Fruit fly (Drosophila melanogaster) whole organism, prepupa: Measurements from ENCODE around the gene Ubx.
A peak's percentile ranks its signal among the peaks of the same experiment; 100 is the strongest.

Experiments
- CG10631 ChIP-seq: fragments of 200-800 bp; sonication (Bioruptor generic); optimal IDR thresholded peaks from 2 replicates; lab custom pipeline; 2016; ENCODE audit warnings: missing biosample characterization, missing genetic modification characterization
- CG10669 ChIP-seq: fragments of 200-800 bp; sonication (Bioruptor generic); optimal IDR thresholded peaks from 3 replicates; lab custom pipeline; 2018; ENCODE audit warnings: missing biosample characterization, mild to moderate bottlenecking, missing genetic modification characterization, moderate library complexity
- CG11294 ChIP-seq: fragments of 200-800 bp; sonication (Bioruptor generic); IDR thresholded peaks from 2 replicates; pipeline ENCODE4 v1.3.6; 2022; ENCODE audit warnings: missing biosample characterization, missing genetic modification characterization
- CG11762 ChIP-seq: fragments of 200-800 bp; sonication (Bioruptor generic); optimal IDR thresholded peaks from 3 replicates; lab custom pipeline; 2016; ENCODE audit warnings: missing biosample characterization, missing genetic modification characterization; ENCODE audit not compliant: insufficient read depth
- CG1621 ChIP-seq: fragments of 200-800 bp; sonication (Bioruptor generic); optimal IDR thresholded peaks from 3 replicates; lab custom pipeline; 2018; ENCODE audit warnings: missing biosample characterization, mild to moderate bottlenecking, missing genetic modification characterization
- CG16779 ChIP-seq: fragments of 200-800 bp; sonication (Bioruptor generic); optimal IDR thresholded peaks from 3 replicates; lab custom pipeline; 2017; ENCODE audit warnings: missing biosample characterization, mild to moderate bottlenecking, missing genetic modification characterization
- CG3032 ChIP-seq: fragments of 200-800 bp; optimal IDR thresholded peaks from 2 replicates; lab custom pipeline; 2019; ENCODE audit warnings: missing biosample characterization, mild to moderate bottlenecking, missing genetic modification characterization, moderate library complexity
- CG31627 ChIP-seq: fragments of 200-800 bp; sonication (Bioruptor generic); optimal IDR thresholded peaks from 3 replicates; lab custom pipeline; 2016; ENCODE audit warnings: missing biosample characterization, missing genetic modification characterization
- CG34406 ChIP-seq: fragments of 200-800 bp; sonication (Bioruptor generic); optimal IDR thresholded peaks from 3 replicates; lab custom pipeline; 2016; ENCODE audit warnings: missing biosample characterization, missing genetic modification characterization
- CG3919 ChIP-seq: fragments of 200-800 bp; sonication (Bioruptor generic); optimal IDR thresholded peaks from 3 replicates; lab custom pipeline; 2016; ENCODE audit warnings: missing biosample characterization, missing genetic modification characterization
- CG4318 ChIP-seq: fragments of 200-800 bp; sonication (Bioruptor generic); optimal IDR thresholded peaks from 3 replicates; lab custom pipeline; 2017; ENCODE audit warnings: missing biosample characterization, mild to moderate bottlenecking, missing genetic modification characterization
- CG6163 ChIP-seq: fragments of 200-800 bp; sonication (Bioruptor generic); IDR thresholded peaks from 3 replicates; pipeline ENCODE4 v1.3.6; 2022; ENCODE audit warnings: missing biosample characterization, missing genetic modification characterization
- CG6276 ChIP-seq: fragments of 200-800 bp; sonication (Bioruptor generic); optimal IDR thresholded peaks from 2 replicates; lab custom pipeline; 2017; ENCODE audit warnings: missing biosample characterization, mild to moderate bottlenecking, missing genetic modification characterization
- CG6792 ChIP-seq: fragments of 200-800 bp; sonication (Bioruptor generic); optimal IDR thresholded peaks from 3 replicates; lab custom pipeline; 2016; ENCODE audit warnings: missing biosample characterization, missing genetic modification characterization
- CG6808 ChIP-seq: fragments of 200-800 bp; sonication (Bioruptor generic); optimal IDR thresholded peaks from 3 replicates; lab custom pipeline; 2017; ENCODE audit warnings: missing biosample characterization, missing genetic modification characterization, mild to moderate bottlenecking, moderate library complexity, missing genetic modification reagents
- CG6854 ChIP-seq: fragments of 200-800 bp; sonication (Bioruptor generic); optimal IDR thresholded peaks from 2 replicates; lab custom pipeline; 2017; ENCODE audit warnings: missing biosample characterization, mild to moderate bottlenecking, missing genetic modification characterization
- CG8119 ChIP-seq: fragments of 200-800 bp; sonication (Bioruptor generic); IDR thresholded peaks from 3 replicates; pipeline ENCODE4 v1.3.6; 2022; ENCODE audit warnings: missing biosample characterization, missing genetic modification characterization
- CG8319 ChIP-seq: fragments of 200-800 bp; sonication (Bioruptor generic); optimal IDR thresholded peaks from 3 replicates; lab custom pipeline; 2016; ENCODE audit warnings: missing biosample characterization, missing genetic modification characterization
- CG9139 ChIP-seq: fragments of 200-800 bp; sonication (Bioruptor generic); optimal IDR thresholded peaks from 3 replicates; lab custom pipeline; 2017; ENCODE audit warnings: missing biosample characterization, mild to moderate bottlenecking, missing genetic modification characterization
- Eip75B ChIP-seq: fragments of 200-800 bp; sonication (Bioruptor generic); optimal IDR thresholded peaks from 3 replicates; lab custom pipeline; 2016; ENCODE audit warnings: missing biosample characterization, missing genetic modification characterization
- Eip78C ChIP-seq: fragments of 200-800 bp; sonication (Bioruptor generic); peaks from one replicate; lab custom pipeline; 2016; ENCODE audit warnings: missing biosample characterization, missing genetic modification characterization
- Eip93F ChIP-seq: fragments of 200-800 bp; sonication (Bioruptor generic); optimal IDR thresholded peaks from 2 replicates; lab custom pipeline; 2016; ENCODE audit warnings: missing biosample characterization, mild to moderate bottlenecking, missing genetic modification characterization
- Ets21C ChIP-seq: fragments of 200-800 bp; sonication (Bioruptor generic); optimal IDR thresholded peaks from 3 replicates; lab custom pipeline; 2016; ENCODE audit warnings: missing biosample characterization, missing genetic modification characterization
- Gug ChIP-seq: fragments of 200-800 bp; sonication (Bioruptor generic); IDR thresholded peaks from 2 replicates; pipeline ENCODE4 v1.3.6; 2022; ENCODE audit warnings: missing biosample characterization, missing genetic modification characterization
- Hr38 ChIP-seq: sonication (Bioruptor generic); optimal IDR thresholded peaks from 2 replicates; lab custom pipeline; 2016; ENCODE audit warnings: missing biosample characterization, missing genetic modification characterization
- Hr39 ChIP-seq: fragments of 200-800 bp; sonication (Bioruptor generic); optimal IDR thresholded peaks from 2 replicates; lab custom pipeline; 2016; ENCODE audit warnings: missing biosample characterization, missing genetic modification characterization
- Hr4 ChIP-seq: fragments of 200-800 bp; sonication (Bioruptor generic); optimal IDR thresholded peaks from 3 replicates; lab custom pipeline; 2016; ENCODE audit warnings: missing biosample characterization, missing genetic modification characterization
- Lpt ChIP-seq: fragments of 200-800 bp; sonication (Bioruptor generic); optimal IDR thresholded peaks from 3 replicates; lab custom pipeline; 2016; ENCODE audit warnings: missing biosample characterization, missing genetic modification characterization
- OdsH ChIP-seq: fragments of 200-800 bp; sonication (Bioruptor generic); optimal IDR thresholded peaks from 3 replicates; lab custom pipeline; 2016; ENCODE audit warnings: missing biosample characterization, missing genetic modification characterization
- Smox ChIP-seq: fragments of 200-800 bp; sonication (Bioruptor generic); optimal IDR thresholded peaks from 3 replicates; lab custom pipeline; 2016; ENCODE audit warnings: missing biosample characterization, missing genetic modification characterization
- Sox102F ChIP-seq: fragments of 200-800 bp; sonication (Bioruptor generic); optimal IDR thresholded peaks from 2 replicates; lab custom pipeline; 2016; ENCODE audit warnings: missing biosample characterization, mild to moderate bottlenecking, missing genetic modification characterization
- Sox14 ChIP-seq: fragments of 200-800 bp; sonication (Bioruptor generic); optimal IDR thresholded peaks from 3 replicates; lab custom pipeline; 2016; ENCODE audit warnings: missing biosample characterization, missing genetic modification characterization
- Sox15 ChIP-seq: fragments of 200-800 bp; sonication (Bioruptor generic); optimal IDR thresholded peaks from 3 replicates; lab custom pipeline; 2016; ENCODE audit warnings: missing biosample characterization, missing genetic modification characterization
- dsx ChIP-seq: fragments of 200-800 bp; optimal IDR thresholded peaks from 3 replicates; lab custom pipeline; 2019; ENCODE audit warnings: missing biosample characterization, mild to moderate bottlenecking, missing genetic modification characterization, moderate library complexity; ENCODE audit not compliant: poor library complexity, severe bottlenecking
- eg ChIP-seq: fragments of 200-800 bp; sonication (Bioruptor generic); IDR thresholded peaks from 3 replicates; pipeline ENCODE4 v1.3.6; 2022; ENCODE audit warnings: missing biosample characterization, missing genetic modification characterization
- esn ChIP-seq: fragments of 200-800 bp; sonication (Bioruptor generic); optimal IDR thresholded peaks from 2 replicates; lab custom pipeline; 2016; ENCODE audit warnings: missing biosample characterization, mild to moderate bottlenecking, missing genetic modification characterization, moderate library complexity
- fd59A ChIP-seq: fragments of 200-800 bp; sonication (Bioruptor generic); optimal IDR thresholded peaks from 2 replicates; lab custom pipeline; 2017; ENCODE audit warnings: missing biosample characterization, mild to moderate bottlenecking, missing genetic modification characterization, missing genetic modification reagents
- fd85E ChIP-seq: fragments of 200-800 bp; sonication (Bioruptor generic); optimal IDR thresholded peaks from 3 replicates; lab custom pipeline; 2016; ENCODE audit warnings: missing biosample characterization, missing genetic modification characterization
- fkh ChIP-seq: fragments of 200-800 bp; sonication (Bioruptor generic); optimal IDR thresholded peaks from 3 replicates; lab custom pipeline; 2017; ENCODE audit warnings: missing biosample characterization, mild to moderate bottlenecking, missing genetic modification characterization, moderate library complexity
- lz ChIP-seq: fragments of 200-800 bp; sonication (Bioruptor generic); optimal IDR thresholded peaks from 3 replicates; lab custom pipeline; 2016; ENCODE audit warnings: missing biosample characterization, missing genetic modification characterization
- net ChIP-seq: fragments of 200-800 bp; sonication (Bioruptor generic); optimal IDR thresholded peaks from 3 replicates; lab custom pipeline; 2016; ENCODE audit warnings: missing biosample characterization, missing genetic modification characterization
- pdm3 ChIP-seq: fragments of 200-800 bp; sonication (Bioruptor generic); optimal IDR thresholded peaks from 3 replicates; lab custom pipeline; 2016; ENCODE audit warnings: missing biosample characterization, missing genetic modification characterization
- salr ChIP-seq, 2 experiments: fragments of 200-800 bp; sonication (Bioruptor generic); optimal IDR thresholded peaks; 3 replicates each; lab custom pipeline; 2016 to 2018; ENCODE audit warnings: missing biosample characterization in 2 of 2, missing genetic modification characterization in 2 of 2, mild to moderate bottlenecking in 1 of 2
- spab ChIP-seq: fragments of 200-800 bp; sonication (Bioruptor generic); optimal IDR thresholded peaks from 2 replicates; lab custom pipeline; 2017; ENCODE audit warnings: missing biosample characterization, mild to moderate bottlenecking, missing genetic modification characterization, missing genetic modification reagents
- ss ChIP-seq, 2 experiments: fragments of 200-800 bp; sonication (Bioruptor generic); optimal IDR thresholded peaks; 2 replicates in 1 of 2; 3 replicates in 1 of 2; lab custom pipeline; 2017 to 2018; ENCODE audit warnings: mild to moderate bottlenecking in 2 of 2, missing biosample characterization in 2 of 2, missing genetic modification characterization in 2 of 2, moderate library complexity in 1 of 2
- svp ChIP-seq: fragments of 200-800 bp; sonication (Bioruptor generic); peaks from one replicate; lab custom pipeline; 2016; ENCODE audit warnings: missing biosample characterization, missing genetic modification characterization

Ubx gene

dm6 chr3R:16723992-16724391 lies 10.2 kb downstream of the Ubx start:
- TF ChIP-seq Eip78C (GFP tag; lab: Kevin White, UChicago): peak; percentile 49
- peak; percentile 98 for TF ChIP-seq svp
- no peak for TF ChIP-seq fd85E (GFP tag; lab: Kevin White, UChicago)
- TF ChIP-seq CG11294: no peak
- TF ChIP-seq, all 60 proteins: peak for 2

DNA sequence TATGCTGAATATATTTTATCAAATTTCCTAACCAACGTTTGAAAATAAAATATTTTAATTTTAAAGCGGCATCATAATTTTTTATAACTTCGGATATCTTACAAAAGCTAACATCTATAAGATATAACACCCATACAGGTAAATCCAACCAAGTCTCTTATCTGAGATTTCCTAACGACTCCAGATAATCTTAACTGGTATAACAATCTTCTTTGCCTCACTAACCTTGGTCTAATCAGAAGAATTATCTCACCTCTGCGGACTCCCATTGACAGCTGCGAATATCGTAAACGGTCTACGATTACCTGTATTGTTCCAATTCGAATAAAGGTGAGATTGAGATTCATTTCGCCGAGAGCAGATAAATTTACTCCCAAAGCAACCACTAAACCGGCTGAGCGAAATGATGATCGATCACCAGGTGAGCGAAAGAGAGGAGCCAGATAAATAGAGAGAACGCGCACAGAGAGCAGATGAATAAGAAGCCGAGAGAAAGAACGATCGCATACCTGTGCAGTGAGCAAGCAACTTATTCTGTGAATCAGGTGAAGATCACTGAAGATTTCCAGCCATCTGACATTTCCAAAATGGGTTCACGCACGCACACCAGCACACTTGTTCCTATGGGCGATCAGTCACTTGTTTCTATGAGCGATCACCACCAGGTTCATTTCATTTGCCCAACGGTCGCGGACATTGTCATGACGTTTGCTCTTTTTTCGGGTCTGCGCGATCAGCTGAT lies 14.5 kb downstream of the Ubx start:
- TF ChIP-seq dsx (GFP tag; lab: Kevin White, UChicago): no peak
- TF ChIP-seq pdm3: no peak
- TF ChIP-seq Sox102F (GFP tag; lab: Kevin White, UChicago): no peak
- peak; percentile 10 for TF ChIP-seq Eip78C (GFP tag; lab: Kevin White, UChicago)
- no peak for TF ChIP-seq CG10631
- peak; percentile 19 for TF ChIP-seq svp
- no peak for TF ChIP-seq Sox15
- TF ChIP-seq CG9139 (GFP tag; lab: Kevin White, UChicago): no peak
- no peak for TF ChIP-seq CG8119
- TF ChIP-seq Gug (GFP tag; lab: Robert Waterston, UW): no peak
- TF ChIP-seq Hr39 (GFP tag; lab: Kevin White, UChicago): no peak

DNA sequence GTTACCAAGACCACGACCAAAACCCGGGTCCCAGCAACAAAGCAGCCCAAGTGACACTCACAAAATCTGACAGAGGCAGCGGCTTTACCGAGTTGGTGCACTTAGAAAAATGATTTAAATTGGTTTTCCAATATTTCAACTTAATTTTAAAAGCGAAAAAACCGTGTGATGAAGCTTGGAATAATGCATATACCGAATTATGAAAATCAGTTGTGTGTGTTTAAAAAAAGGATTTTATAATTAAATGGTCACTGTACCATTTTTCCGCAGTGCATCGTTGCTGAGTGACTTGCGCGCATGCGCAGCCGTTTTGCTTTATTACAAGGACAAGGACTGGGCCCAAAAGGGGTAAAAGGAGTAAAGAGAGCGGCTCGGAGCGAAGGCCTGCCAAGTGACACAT lies 16.3 kb downstream of the Ubx start:
- TF ChIP-seq CG11294 (no peak), CG3919 (GFP tag; lab: Kevin White, UChicago) (peak; percentile 81), CG8319 (GFP tag; lab: Kevin White, UChicago) (no peak), Eip75B (GFP tag; lab: Kevin White, UChicago) (peak; percentile 66), CG9139 (GFP tag; lab: Kevin White, UChicago) (peak; percentile 35), ss (GFP tag; optimal IDR thresholded peaks at IDR 0.05; lab: Kevin White, UChicago) (peak; percentile 39 to 65), OdsH (peak; percentile 53), CG6854 (no peak), CG6792 (peak; percentile 53), lz (GFP tag; lab: Kevin White, UChicago) (peak; percentile 46), Hr38 (no peak), CG4318 (GFP tag; lab: Kevin White, UChicago) (no peak), fd85E (GFP tag; lab: Kevin White, UChicago) (no peak), fkh (no peak), spab (GFP tag; lab: Kevin White, UChicago) (peak; percentile 62), CG1621 (peak; percentile 21), Ets21C (peak; percentile 23), CG31627 (GFP tag; lab: Kevin White, UChicago) (peak; percentile 39), CG16779 (tag; lab: Kevin White, UChicago) (no peak), CG11762 (GFP tag; lab: Kevin White, UChicago) (peak; percentile 46), CG3032 (no peak), esn (GFP tag; lab: Kevin White, UChicago) (peak; percentile 66), Smox (GFP tag; lab: Kevin White, UChicago) (peak; percentile 54), salr (GFP tag; optimal IDR thresholded peaks at IDR 0.05; lab: Kevin White, UChicago) (no peak), CG6163 (GFP tag; lab: Robert Waterston, UW) (peak; percentile 71; the same call in 2 of the 3 replicates), Hr4 (no peak), Sox14 (peak; percentile 52), fd59A (no peak), CG6276 (GFP tag; lab: Kevin White, UChicago) (no peak), CG10669 (GFP tag; lab: Kevin White, UChicago) (peak; percentile 75), Eip78C (GFP tag; lab: Kevin White, UChicago) (no peak), Sox102F (GFP tag; lab: Kevin White, UChicago) (peak; percentile 39), Lpt (no peak), CG34406 (GFP tag; lab: Kevin White, UChicago) (peak; percentile 46), eg (GFP tag; lab: Robert Waterston, UW) (no peak), net (GFP tag; lab: Kevin White, UChicago) (peak; percentile 34), dsx (GFP tag; lab: Kevin White, UChicago) (peak; percentile 58), CG6808 (GFP tag; lab: Kevin White, UChicago) (peak; percentile 72), Eip93F (GFP tag; lab: Kevin White, UChicago) (no peak)
